Worm (Caenorhabditis elegans) whole organism, L1 larva: Measurements from ENCODE around the gene arx-3.

ENCODE experiments used
- F16B12.6 ChIP-seq: fragments of 150-350 bp; optimal IDR thresholded peaks from 2 replicates; lab custom pipeline; 2014; ENCODE audit warnings: missing biosample characterization, missing genetic modification characterization
- alr-1 ChIP-seq: fragments of 200-800 bp; sonication (Bioruptor generic); optimal IDR thresholded peaks from 2 replicates; lab custom pipeline; 2018; ENCODE audit warnings: borderline replicate concordance, mild to moderate bottlenecking, missing genetic modification characterization, missing compliant biosample characterization
- ama-1 ChIP-seq: fragments of 150-350 bp; optimal IDR thresholded peaks from 2 replicates; lab custom pipeline; 2014
- ceh-63 ChIP-seq: fragments of 200-800 bp; sonication (Bioruptor generic); optimal IDR thresholded peaks from 2 replicates; lab custom pipeline; 2018; ENCODE audit warnings: mild to moderate bottlenecking, missing genetic modification characterization, missing compliant biosample characterization
- ceh-8 ChIP-seq: fragments of 200-800 bp; sonication (Bioruptor generic); optimal IDR thresholded peaks from 2 replicates; lab custom pipeline; 2018; ENCODE audit warnings: mild to moderate bottlenecking, missing genetic modification characterization, moderate library complexity, missing compliant biosample characterization
- ceh-88 ChIP-seq: fragments of 200-800 bp; sonication (Bioruptor generic); IDR thresholded peaks from 2 replicates; pipeline ENCODE4 v1.3.6; 2022; ENCODE audit warnings: missing genetic modification characterization, missing compliant biosample characterization
- ces-1 ChIP-seq: fragments of 150-350 bp; optimal IDR thresholded peaks from 2 replicates; lab custom pipeline; 2014; ENCODE audit warnings: missing biosample characterization, missing genetic modification reagents, missing genetic modification characterization
- dpl-1 ChIP-seq, 3 experiments: fragments of 150-350 bp in 2 of 3; sonication (generic microtip) in 1 of 3; optimal IDR thresholded peaks; 2 replicates each; lab custom pipeline; 2014 to 2017; ENCODE audit warnings: missing biosample characterization in 3 of 3, missing genetic modification characterization in 3 of 3, missing genetic modification reagents in 3 of 3
- dsc-1 ChIP-seq: sonication (generic microtip); optimal IDR thresholded peaks from 2 replicates; lab custom pipeline; 2016; ENCODE audit warnings: mild to moderate bottlenecking, missing genetic modification characterization, missing compliant biosample characterization
- efl-1 ChIP-seq, 4 experiments: fragments of 150-350 bp; optimal IDR thresholded peaks in 3 of 4; peaks in 1 of 4; 1 replicate in 1 of 4; 2 replicates in 3 of 4; lab custom pipeline; 2014; ENCODE audit warnings: missing biosample characterization in 2 of 4, missing genetic modification characterization in 2 of 4, missing genetic modification reagents in 2 of 4
- egl-13 ChIP-seq: sonication (generic microtip); optimal IDR thresholded peaks from 2 replicates; lab custom pipeline; 2016; ENCODE audit warnings: missing genotype, missing genetic modification reagents, missing genetic modification characterization, missing compliant biosample characterization
- egl-27 ChIP-seq, 2 experiments: fragments of 150-350 bp in 1 of 2; sonication (generic microtip); optimal IDR thresholded peaks; 3 replicates each; lab custom pipeline; 2017 to 2018; ENCODE audit warnings: missing biosample characterization in 2 of 2, missing genetic modification characterization in 2 of 2, missing genetic modification reagents in 2 of 2
- elt-2 ChIP-seq: sonication (generic microtip); optimal IDR thresholded peaks from 2 replicates; lab custom pipeline; 2016; ENCODE audit warnings: missing genetic modification characterization, mild to moderate bottlenecking, inconsistent platforms, missing compliant biosample characterization, missing genetic modification reagents
- fkh-4 ChIP-seq: sonication (generic microtip); optimal IDR thresholded peaks from 2 replicates; lab custom pipeline; 2016; ENCODE audit warnings: missing compliant biosample characterization, missing genetic modification characterization, borderline replicate concordance
- fkh-8 ChIP-seq: sonication (generic microtip); optimal IDR thresholded peaks from 2 replicates; lab custom pipeline; 2016; ENCODE audit warnings: mild to moderate bottlenecking, missing genetic modification characterization, missing compliant biosample characterization
- grh-1 ChIP-seq: fragments of 200-800 bp; sonication (Bioruptor generic); IDR thresholded peaks from 2 replicates; pipeline ENCODE4 v1.3.6; 2022; ENCODE audit warnings: missing genetic modification reagents, missing genetic modification characterization, missing compliant biosample characterization
- hpl-2 ChIP-seq: fragments of 150-350 bp; optimal IDR thresholded peaks from 2 replicates; lab custom pipeline; 2014; ENCODE audit warnings: missing biosample characterization, missing genetic modification reagents, missing genetic modification characterization
- irx-1 ChIP-seq: sonication (generic microtip); optimal IDR thresholded peaks from 2 replicates; lab custom pipeline; 2016; ENCODE audit warnings: missing genetic modification characterization, missing compliant biosample characterization
- jun-1 ChIP-seq: fragments of 150-350 bp; optimal IDR thresholded peaks from 2 replicates; lab custom pipeline; 2014; ENCODE audit warnings: missing biosample characterization, missing genetic modification reagents, missing genetic modification characterization
- lin-14 ChIP-seq: fragments of 200-800 bp; sonication (Bioruptor generic); optimal IDR thresholded peaks from 2 replicates; lab custom pipeline; 2018; ENCODE audit warnings: mild to moderate bottlenecking, missing genetic modification characterization, moderate library complexity, missing compliant biosample characterization
- lin-15B ChIP-seq: fragments of 150-350 bp; sonication (generic microtip); optimal IDR thresholded peaks from 3 replicates; lab custom pipeline; 2014; ENCODE audit warnings: missing biosample characterization, missing genetic modification characterization
- lin-35 ChIP-seq, 2 experiments: fragments of 150-350 bp; optimal IDR thresholded peaks; 2 replicates each; lab custom pipeline; 2014; ENCODE audit warnings: missing biosample characterization in 2 of 2, missing genetic modification characterization in 2 of 2, missing genetic modification reagents in 2 of 2
- lin-39 ChIP-seq: fragments of 150-350 bp; optimal IDR thresholded peaks from 2 replicates; lab custom pipeline; 2014; ENCODE audit warnings: missing biosample characterization, missing genetic modification reagents, missing genetic modification characterization
- lir-3 ChIP-seq: sonication (generic microtip); optimal IDR thresholded peaks from 2 replicates; lab custom pipeline; 2016; ENCODE audit warnings: mild to moderate bottlenecking, missing genetic modification characterization, moderate library complexity, missing compliant biosample characterization; ENCODE audit not compliant: poor library complexity
- mdl-1 ChIP-seq, 2 experiments: fragments of 150-350 bp; optimal IDR thresholded peaks; 2 replicates each; lab custom pipeline; 2014 to 2017; ENCODE audit warnings: missing biosample characterization in 2 of 2, missing genetic modification characterization in 2 of 2, inconsistent platforms in 1 of 2
- mef-2 ChIP-seq: fragments of 150-350 bp; optimal IDR thresholded peaks from 2 replicates; lab custom pipeline; 2014; ENCODE audit warnings: missing biosample characterization, missing genetic modification characterization
- nhr-20 ChIP-seq: sonication (generic microtip); optimal IDR thresholded peaks from 2 replicates; lab custom pipeline; 2016; ENCODE audit warnings: mild to moderate bottlenecking, missing genetic modification characterization, missing compliant biosample characterization
- nhr-47 ChIP-seq: sonication (generic microtip); optimal IDR thresholded peaks from 2 replicates; lab custom pipeline; 2016; ENCODE audit warnings: mild to moderate bottlenecking, missing genetic modification characterization, moderate library complexity, missing compliant biosample characterization
- nhr-71 ChIP-seq: sonication (generic microtip); optimal IDR thresholded peaks from 2 replicates; lab custom pipeline; 2016; ENCODE audit warnings: mild to moderate bottlenecking, missing genetic modification characterization, moderate library complexity, missing compliant biosample characterization
- nhr-76 ChIP-seq: sonication (generic microtip); optimal IDR thresholded peaks from 2 replicates; lab custom pipeline; 2017; ENCODE audit warnings: missing biosample characterization, missing genetic modification characterization
- nhr-77 ChIP-seq: fragments of 150-350 bp; optimal IDR thresholded peaks from 2 replicates; lab custom pipeline; 2014; ENCODE audit warnings: missing biosample characterization, missing genetic modification characterization
- nhr-84 ChIP-seq: sonication (generic microtip); optimal IDR thresholded peaks from 2 replicates; lab custom pipeline; 2017; ENCODE audit warnings: missing biosample characterization, missing genetic modification characterization
- nhr-90 ChIP-seq: sonication (generic microtip); optimal IDR thresholded peaks from 2 replicates; lab custom pipeline; 2016; ENCODE audit warnings: mild to moderate bottlenecking, missing genetic modification characterization, missing compliant biosample characterization; ENCODE audit not compliant: poor library complexity
- pag-3 ChIP-seq: sonication (generic microtip); optimal IDR thresholded peaks from 2 replicates; lab custom pipeline; 2017; ENCODE audit warnings: missing genetic modification characterization, mild to moderate bottlenecking, missing compliant biosample characterization, antibody characterized with exemption, borderline replicate concordance; ENCODE audit not compliant: insufficient read depth
- skn-1 ChIP-seq: fragments of 150-350 bp; optimal IDR thresholded peaks from 2 replicates; lab custom pipeline; 2014; ENCODE audit warnings: missing biosample characterization, missing genetic modification characterization
- sup-37 ChIP-seq: fragments of 200-800 bp; sonication (Bioruptor generic); optimal IDR thresholded peaks from 2 replicates; lab custom pipeline; 2018; ENCODE audit warnings: mild to moderate bottlenecking, missing genetic modification characterization, missing compliant biosample characterization
- tlp-1 ChIP-seq: fragments of 150-350 bp; optimal IDR thresholded peaks from 2 replicates; lab custom pipeline; 2014; ENCODE audit warnings: missing biosample characterization, missing genetic modification characterization
- zag-1 ChIP-seq: fragments of 150-350 bp; optimal IDR thresholded peaks from 2 replicates; lab custom pipeline; 2014; ENCODE audit warnings: missing biosample characterization, missing genetic modification characterization
- ztf-4 ChIP-seq: fragments of 150-350 bp; optimal IDR thresholded peaks from 2 replicates; lab custom pipeline; 2014; ENCODE audit warnings: missing biosample characterization, missing genetic modification characterization

Gene arx-3

DNA sequence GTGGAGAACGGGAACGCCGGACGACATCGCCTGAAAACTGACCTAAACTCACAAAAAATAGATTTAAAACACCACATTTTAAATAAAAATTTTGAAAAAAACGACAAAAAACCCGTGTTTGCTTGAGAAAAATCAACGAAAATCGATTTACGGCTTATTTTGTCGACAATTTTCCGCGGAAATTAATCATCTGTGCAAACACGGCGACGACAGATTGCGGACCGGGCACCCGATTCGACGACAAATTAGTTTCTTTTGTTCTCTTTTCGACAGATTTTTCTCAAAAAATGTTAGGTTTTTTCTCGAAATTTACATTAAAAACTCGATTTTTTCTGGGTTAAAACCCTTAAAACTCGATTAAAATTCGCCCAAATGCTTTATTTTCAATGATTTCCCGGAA is at the start of gene arx-3 (continued):
- TF ChIP-seq ceh-63 (no peak), lin-39 (tag; lab: Kevin White, UChicago) (no peak), ces-1 (GFP tag; lab: Kevin White, UChicago) (no peak), lin-15B (no peak), jun-1 (tag; lab: Kevin White, UChicago) (no peak), fkh-4 (tag; lab: Kevin White, UChicago) (peak; percentile 79), lin-14 (GFP tag; lab: Kevin White, UChicago) (no peak), elt-2 (tag; lab: Kevin White, UChicago) (no peak), sup-37 (GFP tag; lab: Kevin White, UChicago) (no peak), mdl-1 (tag; optimal IDR thresholded peaks at IDR 0.05; lab: Kevin White, UChicago) (no peak), nhr-71 (tag; lab: Kevin White, UChicago) (peak; percentile 54), skn-1 (tag; lab: Kevin White, UChicago) (no peak), lir-3 (tag; lab: Kevin White, UChicago) (no peak), nhr-90 (tag; lab: Kevin White, UChicago) (peak; percentile 7), nhr-77 (tag; lab: Kevin White, UChicago) (no peak), mef-2 (tag; lab: Kevin White, UChicago) (no peak), nhr-84 (tag; lab: Kevin White, UChicago) (no peak), nhr-47 (tag; lab: Kevin White, UChicago) (peak; percentile 55), alr-1 (no peak), ama-1 (lab: Kevin White, UChicago) (no peak), egl-13 (tag; lab: Kevin White, UChicago) (no peak), hpl-2 (GFP tag; lab: Kevin White, UChicago) (no peak), lin-35 (GFP tag; optimal IDR thresholded peaks at IDR 0.05; lab: Kevin White, UChicago) (peak; percentile 54 to 64), egl-27 (tag; optimal IDR thresholded peaks at IDR 0.05; lab: Kevin White, UChicago) (no peak), dsc-1 (tag; lab: Kevin White, UChicago) (peak; percentile 87), nhr-76 (tag; lab: Kevin White, UChicago) (no peak), ztf-4 (tag; lab: Kevin White, UChicago) (no peak), dpl-1 (GFP tag; optimal IDR thresholded peaks at IDR 0.05; lab: Kevin White, UChicago) (peak; percentile 42 to 65 (median 50)), tlp-1 (tag; lab: Kevin White, UChicago) (no peak), grh-1 (GFP tag; lab: Robert Waterston, UW) (peak; percentile 26; the same call in 1 of the 2 replicates)
- TF ChIP-seq, all 84 proteins: peak for 32

DNA sequence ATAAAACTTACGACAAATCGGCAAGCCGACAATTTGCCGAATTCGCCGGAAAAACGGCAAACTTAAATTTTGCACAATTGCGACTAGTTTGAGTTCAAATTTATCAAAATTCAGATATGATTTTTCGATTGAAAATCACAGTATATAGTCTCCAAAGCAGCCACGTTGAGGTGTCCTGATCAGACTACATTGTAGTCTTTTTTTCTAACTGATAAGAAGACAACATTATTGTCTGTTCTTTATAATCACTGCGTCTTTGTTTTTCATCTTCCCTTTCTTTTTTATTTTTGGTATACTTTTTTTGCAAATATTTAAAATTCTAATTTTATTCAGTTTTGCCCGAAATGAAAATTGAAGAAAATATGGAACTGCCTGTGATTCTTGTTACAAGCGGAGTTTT is 49.2 kb upstream of the arx-3 start, which contains the start of the genes cest-12 and lonp-2:
Gene cest-12, minus strand, starts transcription at position 101 of the 400 bp plus-strand sequence.
Gene lonp-2, plus strand, starts transcription at position 334 of the 400 bp plus-strand sequence.
- no peak for TF ChIP-seq fkh-8
- no peak for TF ChIP-seq irx-1 (tag; lab: Kevin White, UChicago)
- TF ChIP-seq sup-37 (GFP tag; lab: Kevin White, UChicago) = no peak
- TF ChIP-seq lin-39 (tag; lab: Kevin White, UChicago) = no peak
- no peak for TF ChIP-seq lin-15B
- TF ChIP-seq nhr-20 (tag; lab: Kevin White, UChicago) = peak; percentile 20
- TF ChIP-seq ceh-8 (GFP tag; lab: Kevin White, UChicago) = no peak
- TF ChIP-seq dpl-1 (GFP tag; optimal IDR thresholded peaks at IDR 0.05; lab: Kevin White, UChicago) = no peak
- no peak for TF ChIP-seq pag-3 (tag; lab: Kevin White, UChicago)
- no peak for TF ChIP-seq efl-1 (optimal IDR thresholded peaks at IDR 0.05; lab: Kevin White, UChicago)
- peak in 1 of 2 experiments; percentile 36 for TF ChIP-seq efl-1 (GFP tag; optimal IDR thresholded peaks at IDR 0.05 in 1 of 2; lab: Kevin White, UChicago)
- no peak for TF ChIP-seq tlp-1 (tag; lab: Kevin White, UChicago)
- TF ChIP-seq jun-1 (tag; lab: Kevin White, UChicago) = no peak
- no peak for TF ChIP-seq elt-2 (tag; lab: Kevin White, UChicago)
- no peak for TF ChIP-seq fkh-4 (tag; lab: Kevin White, UChicago)
- TF ChIP-seq F16B12.6 (tag; lab: Kevin White, UChicago) = no peak
- no peak for TF ChIP-seq zag-1 (tag; lab: Kevin White, UChicago)
- no peak for TF ChIP-seq ceh-88 (GFP tag; lab: Robert Waterston, UW)
